Worm (Caenorhabditis elegans) whole organism, mixed stage, embryonic: ENCODE results near the gene T04F3.5.

Experiments
- M03D4.4 ChIP-seq: sonication (generic microtip); optimal IDR thresholded peaks from 2 replicates; lab custom pipeline; 2017; ENCODE audit warnings: mild to moderate bottlenecking, missing genetic modification characterization, missing compliant biosample characterization
- bed-3 ChIP-seq: fragments of 200-800 bp; sonication (Bioruptor generic); optimal IDR thresholded peaks from 3 replicates; lab custom pipeline; 2018; ENCODE audit warnings: mild to moderate bottlenecking, missing genetic modification characterization, moderate library complexity, missing compliant biosample characterization
- blmp-1 ChIP-seq: fragments of 150-350 bp; optimal IDR thresholded peaks from 2 replicates; lab custom pipeline; 2014; ENCODE audit warnings: missing biosample characterization, missing genetic modification characterization
- ceh-39 ChIP-seq: fragments of 150-350 bp; optimal IDR thresholded peaks from 2 replicates; lab custom pipeline; 2014; ENCODE audit warnings: missing biosample characterization, missing genetic modification characterization
- ceh-43 ChIP-seq: fragments of 200-800 bp; sonication (Bioruptor generic); optimal IDR thresholded peaks from 2 replicates; lab custom pipeline; 2018; ENCODE audit warnings: mild to moderate bottlenecking, missing genetic modification characterization, moderate library complexity, missing compliant biosample characterization
- ceh-83 ChIP-seq: fragments of 200-800 bp; sonication (Bioruptor generic); optimal IDR thresholded peaks from 2 replicates; lab custom pipeline; 2018; ENCODE audit warnings: mild to moderate bottlenecking, missing genetic modification characterization, missing compliant biosample characterization
- ces-1 ChIP-seq: fragments of 150-350 bp; optimal IDR thresholded peaks from 2 replicates; lab custom pipeline; 2014; ENCODE audit warnings: missing biosample characterization, missing genetic modification reagents, missing genetic modification characterization
- cnd-1 ChIP-seq: fragments of 200-800 bp; sonication (Bioruptor generic); optimal IDR thresholded peaks from 2 replicates; lab custom pipeline; 2018; ENCODE audit warnings: mild to moderate bottlenecking, missing genetic modification characterization, missing compliant biosample characterization
- drap-1 ChIP-seq: fragments of 200-800 bp; sonication (Bioruptor generic); optimal IDR thresholded peaks from 3 replicates; lab custom pipeline; 2018; ENCODE audit warnings: mild to moderate bottlenecking, missing genetic modification characterization, missing compliant biosample characterization
- elt-1 ChIP-seq: sonication (generic microtip); optimal IDR thresholded peaks from 2 replicates; lab custom pipeline; 2017; ENCODE audit warnings: missing genetic modification characterization, mild to moderate bottlenecking, missing compliant biosample characterization, antibody characterized with exemption, moderate library complexity, borderline replicate concordance; ENCODE audit not compliant: insufficient read depth
- elt-3 ChIP-seq: fragments of 150-350 bp; optimal IDR thresholded peaks from 2 replicates; lab custom pipeline; 2014; ENCODE audit warnings: missing biosample characterization, missing genetic modification characterization
- flh-1 ChIP-seq: fragments of 200-800 bp; sonication (Bioruptor generic); optimal IDR thresholded peaks from 2 replicates; lab custom pipeline; 2018; ENCODE audit warnings: mild to moderate bottlenecking, missing genetic modification characterization, moderate library complexity, missing compliant biosample characterization
- ham-2 ChIP-seq: fragments of 200-800 bp; sonication (Bioruptor generic); optimal IDR thresholded peaks from 2 replicates; lab custom pipeline; 2018; ENCODE audit warnings: mild to moderate bottlenecking, missing genetic modification characterization, missing compliant biosample characterization
- hlh-1 ChIP-seq: fragments of 150-350 bp; optimal IDR thresholded peaks from 2 replicates; lab custom pipeline; 2014; ENCODE audit warnings: missing biosample characterization, missing genetic modification reagents, missing genetic modification characterization
- lin-13 ChIP-seq: fragments of 150-350 bp; optimal IDR thresholded peaks from 2 replicates; lab custom pipeline; 2014; ENCODE audit warnings: missing biosample characterization, missing genetic modification characterization
- lin-32 ChIP-seq: fragments of 200-800 bp; sonication (Bioruptor generic); optimal IDR thresholded peaks from 2 replicates; lab custom pipeline; 2018; ENCODE audit warnings: mild to moderate bottlenecking, missing genetic modification characterization, missing compliant biosample characterization
- lsy-2 ChIP-seq: fragments of 150-350 bp; optimal IDR thresholded peaks from 2 replicates; lab custom pipeline; 2014; ENCODE audit warnings: missing biosample characterization, missing genetic modification characterization
- mab-5 ChIP-seq: fragments of 150-350 bp; optimal IDR thresholded peaks from 2 replicates; lab custom pipeline; 2014; ENCODE audit warnings: missing biosample characterization, missing genetic modification characterization
- mep-1 ChIP-seq: fragments of 150-350 bp; optimal IDR thresholded peaks from 2 replicates; lab custom pipeline; 2017; ENCODE audit warnings: missing biosample characterization, missing genetic modification reagents, missing genetic modification characterization, inconsistent platforms
- mls-2 ChIP-seq: sonication (generic microtip); optimal IDR thresholded peaks from 2 replicates; lab custom pipeline; 2016; ENCODE audit warnings: mild to moderate bottlenecking, missing genetic modification characterization, moderate library complexity, missing compliant biosample characterization
- nhr-12 ChIP-seq: fragments of 150-350 bp; optimal IDR thresholded peaks from 2 replicates; lab custom pipeline; 2014; ENCODE audit warnings: missing biosample characterization, missing genetic modification characterization
- nhr-2 ChIP-seq: fragments of 150-350 bp; optimal IDR thresholded peaks from 2 replicates; lab custom pipeline; 2014; ENCODE audit warnings: missing biosample characterization, missing genetic modification characterization
- nhr-237 ChIP-seq: fragments of 150-350 bp; optimal IDR thresholded peaks from 2 replicates; lab custom pipeline; 2014; ENCODE audit warnings: missing biosample characterization, missing genetic modification characterization
- nhr-28 ChIP-seq: fragments of 150-350 bp; optimal IDR thresholded peaks from 2 replicates; lab custom pipeline; 2014; ENCODE audit warnings: missing biosample characterization, missing genetic modification characterization
- nhr-76 ChIP-seq: sonication (generic microtip); optimal IDR thresholded peaks from 2 replicates; lab custom pipeline; 2017; ENCODE audit warnings: missing biosample characterization, missing genetic modification characterization
- pha-4 ChIP-seq: fragments of 150-350 bp; optimal IDR thresholded peaks from 2 replicates; lab custom pipeline; 2018; ENCODE audit warnings: missing biosample characterization, missing genetic modification reagents, missing genetic modification characterization
- sem-2 ChIP-seq: fragments of 200-800 bp; sonication (Bioruptor generic); optimal IDR thresholded peaks from 2 replicates; lab custom pipeline; 2018; ENCODE audit warnings: mild to moderate bottlenecking, missing genetic modification characterization, missing compliant biosample characterization
- snpc-4 ChIP-seq: fragments of 150-350 bp; optimal IDR thresholded peaks from 2 replicates; lab custom pipeline; 2014; ENCODE audit warnings: missing biosample characterization, missing genetic modification characterization
- sptf-1 ChIP-seq: sonication (generic microtip); optimal IDR thresholded peaks from 2 replicates; lab custom pipeline; 2017; ENCODE audit warnings: mild to moderate bottlenecking, missing genetic modification characterization, moderate library complexity, missing compliant biosample characterization
- tbx-8 ChIP-seq: fragments of 200-800 bp; sonication (Bioruptor generic); optimal IDR thresholded peaks from 2 replicates; lab custom pipeline; 2018; ENCODE audit warnings: mild to moderate bottlenecking, missing genetic modification characterization, moderate library complexity, missing compliant biosample characterization
- unc-120 ChIP-seq: sonication (generic microtip); optimal IDR thresholded peaks from 2 replicates; lab custom pipeline; 2017; ENCODE audit warnings: missing genetic modification characterization, missing compliant biosample characterization; ENCODE audit not compliant: poor library complexity, severe bottlenecking
- unc-39 ChIP-seq: fragments of 150-350 bp; optimal IDR thresholded peaks from 2 replicates; lab custom pipeline; 2014; ENCODE audit warnings: missing biosample characterization, missing genetic modification characterization
- unc-62 ChIP-seq: fragments of 150-350 bp; optimal IDR thresholded peaks from 2 replicates; lab custom pipeline; 2014; ENCODE audit warnings: missing biosample characterization, missing genetic modification reagents, missing genetic modification characterization
- zip-8 ChIP-seq: fragments of 150-350 bp; optimal IDR thresholded peaks from 2 replicates; lab custom pipeline; 2014; ENCODE audit warnings: missing biosample characterization, missing genetic modification characterization
- ztf-11 ChIP-seq: fragments of 150-350 bp; optimal IDR thresholded peaks from 2 replicates; lab custom pipeline; 2014; ENCODE audit warnings: missing biosample characterization, missing genetic modification characterization

The T04F3.5 gene

ce11 chrV:11776538-11776937 lies 16.1 kb downstream of the T04F3.5 start, which contains the start of gene F55A11.6:
TSS of gene F55A11.6 (plus strand) at chrV:11776838.
- TF ChIP-seq flh-1 (GFP tag; lab: Kevin White, UChicago) (no peak), hlh-1 (tag; lab: Kevin White, UChicago) (no peak), pha-4 (tag; lab: Kevin White, UChicago) (no peak), ces-1 (GFP tag; lab: Kevin White, UChicago) (no peak), cnd-1 (tag; lab: Kevin White, UChicago) (no peak), nhr-237 (no peak), M03D4.4 (tag; lab: Kevin White, UChicago) (no peak), mls-2 (tag; lab: Kevin White, UChicago) (no peak), ham-2 (GFP tag; lab: Kevin White, UChicago) (no peak), lin-32 (GFP tag; lab: Kevin White, UChicago) (no peak), unc-62 (GFP tag; lab: Kevin White, UChicago) (no peak), ceh-39 (no peak), elt-1 (tag; lab: Kevin White, UChicago) (no peak), nhr-28 (tag; lab: Kevin White, UChicago) (no peak), snpc-4 (no peak)

ce11 chrV:11777846-11778245 lies 17.4 kb downstream of the T04F3.5 start:
- no peak for TF ChIP-seq unc-62 (GFP tag; lab: Kevin White, UChicago)
- peak; percentile 51 for TF ChIP-seq unc-120

ce11 chrV:11779310-11779709 lies 18.8 kb downstream of the T04F3.5 start:
- TF ChIP-seq pha-4 (tag; lab: Kevin White, UChicago) (no peak), elt-1 (tag; lab: Kevin White, UChicago) (peak; percentile 33)

- TF ChIP-seq nhr-2 (tag; lab: Kevin White, UChicago), result no peak
- TF ChIP-seq unc-62 (GFP tag; lab: Kevin White, UChicago), result peak; percentile 74
These were observed 19.3 kb downstream of the T04F3.5 start for ce11 chrV:11779810-11780209.

ce11 chrV:11782809-11783440 lies 22.5 kb downstream of the T04F3.5 start, which contains the start of gene F55A11.11:
TSS of gene F55A11.11 (plus strand) at chrV:11783149.
- TF ChIP-seq pha-4 (tag; lab: Kevin White, UChicago) (peak; percentile 92), zip-8 (no peak), unc-39 (tag; lab: Kevin White, UChicago) (peak; percentile 52), bed-3 (peak; percentile 91), mab-5 (no peak), unc-120 (peak; percentile 95), cnd-1 (tag; lab: Kevin White, UChicago) (peak; percentile 97), lin-13 (peak; percentile 83), nhr-28 (tag; lab: Kevin White, UChicago) (peak; percentile 46), ceh-43 (peak; percentile 92), flh-1 (GFP tag; lab: Kevin White, UChicago) (peak; percentile 90), lsy-2 (tag; lab: Kevin White, UChicago) (peak; percentile 28), lin-32 (GFP tag; lab: Kevin White, UChicago) (peak; percentile 96), nhr-2 (tag; lab: Kevin White, UChicago) (no peak), tbx-8 (GFP tag; lab: Kevin White, UChicago) (peak; percentile 86), hlh-1 (tag; lab: Kevin White, UChicago) (peak; percentile 60), ceh-39 (peak; percentile 28), ceh-83 (GFP tag; lab: Kevin White, UChicago) (peak; percentile 97), sem-2 (GFP tag; lab: Kevin White, UChicago) (peak; percentile 94), elt-1 (tag; lab: Kevin White, UChicago) (peak; percentile 17), elt-3 (tag; lab: Kevin White, UChicago) (no peak), ztf-11 (tag; lab: Kevin White, UChicago) (peak; percentile 60), mep-1 (peak; percentile 57), M03D4.4 (tag; lab: Kevin White, UChicago) (peak; percentile 97), sptf-1 (tag; lab: Kevin White, UChicago) (peak; percentile 98), snpc-4 (no peak), nhr-12 (tag; lab: Kevin White, UChicago) (peak; percentile 85), nhr-76 (tag; lab: Kevin White, UChicago) (no peak), nhr-237 (peak; percentile 41), mls-2 (tag; lab: Kevin White, UChicago) (peak; percentile 98), drap-1 (GFP tag; lab: Kevin White, UChicago) (peak; percentile 99), ham-2 (GFP tag; lab: Kevin White, UChicago) (peak; percentile 98), ces-1 (GFP tag; lab: Kevin White, UChicago) (no peak), unc-62 (GFP tag; lab: Kevin White, UChicago) (peak; percentile 73), blmp-1 (tag; lab: Kevin White, UChicago) (no peak)
- TF ChIP-seq, all 35 proteins: peak for 27
